Worm (Caenorhabditis elegans) whole organism, L1 larva: Measurements from ENCODE around the gene F45E12.6.

Experiments used
- aly-2 ChIP-seq: fragments of 150-350 bp; optimal IDR thresholded peaks from 2 replicates; lab custom pipeline; 2014; ENCODE audit warnings: missing biosample characterization, missing genetic modification characterization
- egl-13 ChIP-seq: sonication (generic microtip); optimal IDR thresholded peaks from 2 replicates; lab custom pipeline; 2016; ENCODE audit warnings: missing genotype, missing genetic modification reagents, missing genetic modification characterization, missing compliant biosample characterization
- ets-5 ChIP-seq: fragments of 200-800 bp; sonication (Bioruptor generic); IDR thresholded peaks from 2 replicates; pipeline ENCODE4 v1.3.6; 2022; ENCODE audit warnings: missing genetic modification characterization, missing compliant biosample characterization
- nhr-84 ChIP-seq: sonication (generic microtip); optimal IDR thresholded peaks from 2 replicates; lab custom pipeline; 2017; ENCODE audit warnings: missing biosample characterization, missing genetic modification characterization
- nhr-85 ChIP-seq: sonication (generic microtip); peaks from one replicate; lab custom pipeline; 2016; ENCODE audit warnings: missing genetic modification characterization, inconsistent platforms, missing compliant biosample characterization
- sox-4 ChIP-seq: sonication (generic microtip); optimal IDR thresholded peaks from 2 replicates; lab custom pipeline; 2016; ENCODE audit warnings: missing genetic modification characterization, missing compliant biosample characterization
- tbx-2 ChIP-seq: sonication (generic microtip); optimal IDR thresholded peaks from 2 replicates; lab custom pipeline; 2016; ENCODE audit warnings: missing genetic modification characterization, missing compliant biosample characterization
- unc-62 ChIP-seq: fragments of 150-350 bp; optimal IDR thresholded peaks from 2 replicates; lab custom pipeline; 2014; ENCODE audit warnings: missing biosample characterization, missing genetic modification reagents, missing genetic modification characterization
- zag-1 ChIP-seq: fragments of 150-350 bp; optimal IDR thresholded peaks from 2 replicates; lab custom pipeline; 2014; ENCODE audit warnings: missing biosample characterization, missing genetic modification characterization

ce11 chrII:7340703-7341102 lies 26.7 kb upstream of the F45E12.6 start:
- no peak for TF ChIP-seq tbx-2 (tag; lab: Kevin White, UChicago)
- TF ChIP-seq nhr-84 (tag; lab: Kevin White, UChicago) = no peak
- no peak for TF ChIP-seq aly-2 (tag; lab: Kevin White, UChicago)
- no peak for TF ChIP-seq ets-5 (GFP tag; lab: Robert Waterston, UW)
- no peak for TF ChIP-seq nhr-85 (tag; lab: Kevin White, UChicago)
- no peak for TF ChIP-seq sox-4 (tag; lab: Kevin White, UChicago)
- no peak for TF ChIP-seq egl-13
- TF ChIP-seq unc-62 (GFP tag; lab: Kevin White, UChicago) = no peak
- no peak for TF ChIP-seq zag-1 (tag; lab: Kevin White, UChicago)
